Worm (Caenorhabditis elegans): ENCODE data around the gene Y41D4A.3.

DNA sequence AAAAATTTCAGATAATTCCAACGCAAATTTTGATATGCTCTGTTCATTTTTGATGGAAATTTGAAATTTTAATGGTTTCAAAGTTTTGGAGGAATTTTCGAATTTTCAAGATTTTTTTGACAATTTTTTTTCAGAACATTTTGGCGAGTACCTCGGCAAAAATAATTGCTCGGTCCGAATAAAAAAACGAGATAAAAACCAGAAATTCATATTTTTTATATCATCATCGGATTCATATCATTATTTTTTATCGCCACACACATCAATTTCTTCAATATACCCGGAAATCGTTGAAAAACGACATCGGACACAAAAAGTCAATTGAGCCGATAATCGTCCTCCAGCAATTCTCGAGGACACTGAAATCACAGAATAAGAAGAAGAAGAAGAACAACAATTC lies 38.2 kb downstream of the Y41D4A.3 start:
- TF ChIP-seq scrt-1 (GFP tag; IDR thresholded peaks at IDR 0.05) (no peak), ceh-36 (tag; optimal IDR thresholded peaks at IDR 0.05) (no peak), ama-1 (optimal IDR thresholded peaks at IDR 0.05) (no peak), hmbx-1 (tag; optimal IDR thresholded peaks at IDR 0.05) (no peak), sea-1 (GFP tag; conservative IDR thresholded peaks at IDR 0.05) (no peak), F13C5.2 (tag; optimal IDR thresholded peaks at IDR 0.05) (no peak), flt-1 (GFP tag; IDR thresholded peaks at IDR 0.05) (no peak), pes-1 (GFP tag; IDR thresholded peaks at IDR 0.05) (no peak), tbx-37 (GFP tag; conservative IDR thresholded peaks at IDR 0.05) (no peak), aly-1 (tag; optimal IDR thresholded peaks at IDR 0.05) (no peak), ceh-13 (GFP tag; optimal IDR thresholded peaks at IDR 0.05) (no peak), hnd-1 (tag; optimal IDR thresholded peaks at IDR 0.05) (no peak), tbx-11 (GFP tag; IDR thresholded peaks at IDR 0.05) (no peak)
